Worm (Caenorhabditis elegans) whole organism, L1 larva: ENCODE results near the gene str-240.

Experiments
- C16A3.4 ChIP-seq: fragments of 150-350 bp; optimal IDR thresholded peaks from 2 replicates; lab custom pipeline; 2014; ENCODE audit warnings: missing biosample characterization, missing genetic modification characterization
- F16B12.6 ChIP-seq: fragments of 150-350 bp; optimal IDR thresholded peaks from 2 replicates; lab custom pipeline; 2014; ENCODE audit warnings: missing biosample characterization, missing genetic modification characterization
- aha-1 ChIP-seq: fragments of 150-350 bp; optimal IDR thresholded peaks from 2 replicates; lab custom pipeline; 2014; ENCODE audit warnings: missing biosample characterization, missing genetic modification characterization
- ceh-63 ChIP-seq: fragments of 200-800 bp; sonication (Bioruptor generic); optimal IDR thresholded peaks from 2 replicates; lab custom pipeline; 2018; ENCODE audit warnings: mild to moderate bottlenecking, missing genetic modification characterization, missing compliant biosample characterization
- ceh-82 ChIP-seq, 3 experiments: fragments of 150-350 bp in 1 of 3; sonication (generic microtip) in 2 of 3; optimal IDR thresholded peaks; 2 replicates each; lab custom pipeline; 2014 to 2017; ENCODE audit warnings: missing biosample characterization in 3 of 3, missing genetic modification characterization in 3 of 3
- ceh-88 ChIP-seq: fragments of 200-800 bp; sonication (Bioruptor generic); IDR thresholded peaks from 2 replicates; pipeline ENCODE4 v1.3.6; 2022; ENCODE audit warnings: missing genetic modification characterization, missing compliant biosample characterization
- ceh-90 ChIP-seq: sonication (generic microtip); optimal IDR thresholded peaks from 2 replicates; lab custom pipeline; 2016; ENCODE audit warnings: missing genetic modification characterization, missing compliant biosample characterization
- ces-1 ChIP-seq: fragments of 150-350 bp; optimal IDR thresholded peaks from 2 replicates; lab custom pipeline; 2014; ENCODE audit warnings: missing biosample characterization, missing genetic modification reagents, missing genetic modification characterization
- dsc-1 ChIP-seq: sonication (generic microtip); optimal IDR thresholded peaks from 2 replicates; lab custom pipeline; 2016; ENCODE audit warnings: mild to moderate bottlenecking, missing genetic modification characterization, missing compliant biosample characterization
- efl-1 ChIP-seq, 4 experiments: fragments of 150-350 bp; optimal IDR thresholded peaks in 3 of 4; peaks in 1 of 4; 1 replicate in 1 of 4; 2 replicates in 3 of 4; lab custom pipeline; 2014; ENCODE audit warnings: missing biosample characterization in 2 of 4, missing genetic modification characterization in 2 of 4, missing genetic modification reagents in 2 of 4
- efl-3 ChIP-seq: fragments of 200-800 bp; sonication (Bioruptor generic); optimal IDR thresholded peaks from 2 replicates; lab custom pipeline; 2018; ENCODE audit warnings: mild to moderate bottlenecking, missing genetic modification characterization, missing compliant biosample characterization
- egl-13 ChIP-seq: sonication (generic microtip); optimal IDR thresholded peaks from 2 replicates; lab custom pipeline; 2016; ENCODE audit warnings: missing genotype, missing genetic modification reagents, missing genetic modification characterization, missing compliant biosample characterization
- ets-5 ChIP-seq: fragments of 200-800 bp; sonication (Bioruptor generic); IDR thresholded peaks from 2 replicates; pipeline ENCODE4 v1.3.6; 2022; ENCODE audit warnings: missing genetic modification characterization, missing compliant biosample characterization
- fkh-10 ChIP-seq: sonication (generic microtip); optimal IDR thresholded peaks from 2 replicates; lab custom pipeline; 2017; ENCODE audit warnings: missing biosample characterization, missing genetic modification reagents, missing genetic modification characterization
- fkh-8 ChIP-seq: sonication (generic microtip); optimal IDR thresholded peaks from 2 replicates; lab custom pipeline; 2016; ENCODE audit warnings: mild to moderate bottlenecking, missing genetic modification characterization, missing compliant biosample characterization
- hlh-4 ChIP-seq: sonication (generic microtip); optimal IDR thresholded peaks from 2 replicates; lab custom pipeline; 2016; ENCODE audit warnings: mild to moderate bottlenecking, missing genetic modification characterization, missing compliant biosample characterization
- irx-1 ChIP-seq: sonication (generic microtip); optimal IDR thresholded peaks from 2 replicates; lab custom pipeline; 2016; ENCODE audit warnings: missing genetic modification characterization, missing compliant biosample characterization
- isw-1 ChIP-seq: fragments of 200-800 bp; sonication (Bioruptor generic); IDR thresholded peaks from 2 replicates; pipeline ENCODE4 v1.3.6; 2022; ENCODE audit warnings: missing genetic modification characterization, missing compliant biosample characterization
- lin-14 ChIP-seq: fragments of 200-800 bp; sonication (Bioruptor generic); optimal IDR thresholded peaks from 2 replicates; lab custom pipeline; 2018; ENCODE audit warnings: mild to moderate bottlenecking, missing genetic modification characterization, moderate library complexity, missing compliant biosample characterization
- lin-35 ChIP-seq, 2 experiments: fragments of 150-350 bp; optimal IDR thresholded peaks; 2 replicates each; lab custom pipeline; 2014; ENCODE audit warnings: missing biosample characterization in 2 of 2, missing genetic modification characterization in 2 of 2, missing genetic modification reagents in 2 of 2
- lsy-2 ChIP-seq, 2 experiments: fragments of 150-350 bp; optimal IDR thresholded peaks; 2 replicates each; lab custom pipeline; 2014; ENCODE audit warnings: missing biosample characterization in 2 of 2, missing genetic modification characterization in 2 of 2
- mef-2 ChIP-seq: fragments of 150-350 bp; optimal IDR thresholded peaks from 2 replicates; lab custom pipeline; 2014; ENCODE audit warnings: missing biosample characterization, missing genetic modification characterization
- mep-1 ChIP-seq: fragments of 150-350 bp; optimal IDR thresholded peaks from 2 replicates; lab custom pipeline; 2014; ENCODE audit warnings: missing biosample characterization, missing genetic modification characterization
- nhr-11 ChIP-seq: fragments of 150-350 bp; optimal IDR thresholded peaks from 2 replicates; lab custom pipeline; 2014; ENCODE audit warnings: missing biosample characterization, missing genetic modification characterization
- nhr-12 ChIP-seq: sonication (generic microtip); optimal IDR thresholded peaks from 2 replicates; lab custom pipeline; 2017; ENCODE audit warnings: missing biosample characterization, missing genetic modification characterization
- nhr-19 ChIP-seq: fragments of 200-800 bp; sonication (Bioruptor generic); conservative IDR thresholded peaks from 2 replicates; pipeline ENCODE4 v1.3.6; 2022; ENCODE audit warnings: missing genetic modification characterization, missing compliant biosample characterization
- nhr-20 ChIP-seq: sonication (generic microtip); optimal IDR thresholded peaks from 2 replicates; lab custom pipeline; 2016; ENCODE audit warnings: mild to moderate bottlenecking, missing genetic modification characterization, missing compliant biosample characterization
- nhr-47 ChIP-seq: sonication (generic microtip); optimal IDR thresholded peaks from 2 replicates; lab custom pipeline; 2016; ENCODE audit warnings: mild to moderate bottlenecking, missing genetic modification characterization, moderate library complexity, missing compliant biosample characterization
- nhr-71 ChIP-seq: sonication (generic microtip); optimal IDR thresholded peaks from 2 replicates; lab custom pipeline; 2016; ENCODE audit warnings: mild to moderate bottlenecking, missing genetic modification characterization, moderate library complexity, missing compliant biosample characterization
- nhr-77 ChIP-seq: fragments of 150-350 bp; optimal IDR thresholded peaks from 2 replicates; lab custom pipeline; 2014; ENCODE audit warnings: missing biosample characterization, missing genetic modification characterization
- nhr-90 ChIP-seq: sonication (generic microtip); optimal IDR thresholded peaks from 2 replicates; lab custom pipeline; 2016; ENCODE audit warnings: mild to moderate bottlenecking, missing genetic modification characterization, missing compliant biosample characterization; ENCODE audit not compliant: poor library complexity
- rnt-1 ChIP-seq: sonication (generic microtip); optimal IDR thresholded peaks from 2 replicates; lab custom pipeline; 2016; ENCODE audit warnings: mild to moderate bottlenecking, missing genetic modification characterization, moderate library complexity, missing compliant biosample characterization
- skn-1 ChIP-seq: fragments of 150-350 bp; optimal IDR thresholded peaks from 2 replicates; lab custom pipeline; 2014; ENCODE audit warnings: missing biosample characterization, missing genetic modification characterization
- snu-23 ChIP-seq: sonication (generic microtip); optimal IDR thresholded peaks from 2 replicates; lab custom pipeline; 2016; ENCODE audit warnings: missing genetic modification characterization, missing compliant biosample characterization
- sox-4 ChIP-seq: sonication (generic microtip); optimal IDR thresholded peaks from 2 replicates; lab custom pipeline; 2016; ENCODE audit warnings: missing genetic modification characterization, missing compliant biosample characterization
- sptf-1 ChIP-seq: fragments of 150-350 bp; optimal IDR thresholded peaks from 2 replicates; lab custom pipeline; 2014; ENCODE audit warnings: missing biosample characterization, missing genetic modification characterization
- sup-37 ChIP-seq: fragments of 200-800 bp; sonication (Bioruptor generic); optimal IDR thresholded peaks from 2 replicates; lab custom pipeline; 2018; ENCODE audit warnings: mild to moderate bottlenecking, missing genetic modification characterization, missing compliant biosample characterization
- swsn-7 ChIP-seq: sonication (generic microtip); optimal IDR thresholded peaks from 2 replicates; lab custom pipeline; 2016; ENCODE audit warnings: missing genetic modification characterization, missing compliant biosample characterization
- tbx-2 ChIP-seq: sonication (generic microtip); optimal IDR thresholded peaks from 2 replicates; lab custom pipeline; 2016; ENCODE audit warnings: missing genetic modification characterization, missing compliant biosample characterization
- unc-130 ChIP-seq: fragments of 150-350 bp; optimal IDR thresholded peaks from 2 replicates; lab custom pipeline; 2017; ENCODE audit warnings: missing biosample characterization, missing genetic modification characterization, inconsistent platforms
- unc-86 ChIP-seq: sonication (generic microtip); optimal IDR thresholded peaks from 2 replicates; lab custom pipeline; 2016; ENCODE audit warnings: missing genetic modification characterization, missing compliant biosample characterization
- vab-15 ChIP-seq: sonication (generic microtip); optimal IDR thresholded peaks from 2 replicates; lab custom pipeline; 2017; ENCODE audit warnings: missing genotype, mild to moderate bottlenecking, missing genetic modification characterization, missing compliant biosample characterization
- xbp-1 ChIP-seq: sonication (generic microtip); optimal IDR thresholded peaks from 2 replicates; lab custom pipeline; 2016; ENCODE audit warnings: missing genetic modification characterization, missing compliant biosample characterization
- zip-4 ChIP-seq: fragments of 200-800 bp; sonication (Bioruptor generic); optimal IDR thresholded peaks from 2 replicates; lab custom pipeline; 2018; ENCODE audit warnings: mild to moderate bottlenecking, missing genetic modification characterization, moderate library complexity, missing compliant biosample characterization
- ztf-11 ChIP-seq, 2 experiments: sonication (generic microtip); optimal IDR thresholded peaks; 2 replicates each; lab custom pipeline; 2016 to 2017; ENCODE audit warnings: missing genetic modification characterization in 2 of 2, missing biosample characterization in 1 of 2, missing compliant biosample characterization in 1 of 2

str-240 gene

ce11 chrV:1487262-1487661 is 34.5 kb downstream of the str-240 start:
- TF ChIP-seq F16B12.6 (tag; lab: Kevin White, UChicago) (no peak), sox-4 (tag; lab: Kevin White, UChicago) (peak; percentile 2), sup-37 (no peak), dsc-1 (tag; lab: Kevin White, UChicago) (peak; percentile 70), fkh-8 (tag; lab: Kevin White, UChicago) (peak; percentile 85), ceh-90 (tag; lab: Kevin White, UChicago) (no peak), nhr-90 (tag; lab: Kevin White, UChicago) (no peak), lin-14 (GFP tag; lab: Kevin White, UChicago) (peak; percentile 30), ets-5 (GFP tag; lab: Robert Waterston, UW) (no peak), hlh-4 (tag; lab: Kevin White, UChicago) (peak; percentile 53), fkh-10 (GFP tag; lab: Kevin White, UChicago) (no peak), nhr-71 (tag; lab: Kevin White, UChicago) (peak; percentile 48), nhr-47 (tag; lab: Kevin White, UChicago) (peak; percentile 30), nhr-12 (tag; lab: Kevin White, UChicago) (no peak)

DNA sequence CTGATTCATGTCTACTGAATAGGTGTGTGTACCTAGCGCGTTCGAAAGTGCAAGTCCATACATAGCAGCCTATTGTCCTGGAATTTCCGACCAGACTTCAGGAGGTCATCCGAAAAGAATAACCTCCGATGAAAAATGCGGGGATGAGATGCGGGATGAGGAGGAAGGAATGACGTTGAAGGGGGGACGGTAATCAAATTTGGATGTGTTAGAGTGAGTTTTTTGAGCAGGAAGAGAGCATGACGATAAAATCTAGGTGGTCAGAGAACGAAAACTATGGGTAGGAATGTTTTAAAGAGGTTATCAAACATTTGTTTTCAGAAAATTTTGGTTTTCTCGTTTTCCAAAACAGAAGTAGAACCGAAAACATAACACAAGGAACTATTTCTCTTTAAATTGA is 35.7 kb downstream of the str-240 start:
- TF ChIP-seq unc-86 (tag; lab: Kevin White, UChicago), result no peak
- peak; percentile 76 for TF ChIP-seq ces-1 (GFP tag; lab: Kevin White, UChicago)
- TF ChIP-seq lin-14 (GFP tag; lab: Kevin White, UChicago), result peak; percentile 84
- TF ChIP-seq fkh-10 (GFP tag; lab: Kevin White, UChicago), result peak; percentile 94

ce11 chrV:1481742-1482141 is 40.0 kb downstream of the str-240 start, which contains the start of gene C38C3.4:
Gene C38C3.4, plus strand, starts transcription at chrV:1482042.
- TF ChIP-seq nhr-77 (tag; lab: Kevin White, UChicago) (no peak), ceh-82 (tag; optimal IDR thresholded peaks at IDR 0.05; lab: Kevin White, UChicago) (no peak), ceh-90 (tag; lab: Kevin White, UChicago) (no peak), vab-15 (tag; lab: Kevin White, UChicago) (no peak), skn-1 (no peak), efl-3 (no peak), isw-1 (GFP tag; lab: Robert Waterston, UW) (no peak), ceh-88 (GFP tag; lab: Robert Waterston, UW) (no peak), ztf-11 (tag; optimal IDR thresholded peaks at IDR 0.05; lab: Kevin White, UChicago) (no peak), zip-4 (GFP tag; lab: Kevin White, UChicago) (no peak), aha-1 (tag; lab: Kevin White, UChicago) (no peak), dsc-1 (tag; lab: Kevin White, UChicago) (no peak), sptf-1 (tag; lab: Kevin White, UChicago) (no peak), ceh-63 (GFP tag; lab: Kevin White, UChicago) (no peak), lin-35 (GFP tag; optimal IDR thresholded peaks at IDR 0.05; lab: Kevin White, UChicago) (no peak), ces-1 (GFP tag; lab: Kevin White, UChicago) (no peak), rnt-1 (tag; lab: Kevin White, UChicago) (no peak), xbp-1 (tag; lab: Kevin White, UChicago) (no peak), mef-2 (tag; lab: Kevin White, UChicago) (no peak), swsn-7 (tag; lab: Kevin White, UChicago) (no peak)

- peak; percentile 11 for TF ChIP-seq irx-1 (tag; lab: Kevin White, UChicago)
- TF ChIP-seq efl-1 (optimal IDR thresholded peaks at IDR 0.05; lab: Kevin White, UChicago), result peak in 1 of 2 experiments; percentile 29
- TF ChIP-seq efl-1 (GFP tag; optimal IDR thresholded peaks at IDR 0.05 in 1 of 2; lab: Kevin White, UChicago), result peak in 1 of 2 experiments; percentile 83
- no peak for TF ChIP-seq xbp-1 (tag; lab: Kevin White, UChicago)
- TF ChIP-seq mep-1 (tag; lab: Kevin White, UChicago), result peak; percentile 5
- TF ChIP-seq lsy-2 (tag; optimal IDR thresholded peaks at IDR 0.05; lab: Kevin White, UChicago), result peak in 1 of 2 experiments; percentile 52
- peak; percentile 58 for TF ChIP-seq unc-130 (tag; lab: Kevin White, UChicago)
- peak; percentile 88 for TF ChIP-seq nhr-71 (tag; lab: Kevin White, UChicago)
- peak; percentile 37 for TF ChIP-seq tbx-2
- TF ChIP-seq nhr-19 (GFP tag; lab: Robert Waterston, UW), result peak; percentile 74
- TF ChIP-seq mef-2 (tag; lab: Kevin White, UChicago), result peak; percentile 26
- no peak for TF ChIP-seq ceh-90 (tag; lab: Kevin White, UChicago)
- TF ChIP-seq swsn-7 (tag; lab: Kevin White, UChicago), result peak; percentile 31
- peak; percentile 58 for TF ChIP-seq nhr-20 (tag; lab: Kevin White, UChicago)
- no peak for TF ChIP-seq ces-1 (GFP tag; lab: Kevin White, UChicago)
- no peak for TF ChIP-seq egl-13 (tag; lab: Kevin White, UChicago)
- peak; percentile 83 for TF ChIP-seq rnt-1 (tag; lab: Kevin White, UChicago)
- no peak for TF ChIP-seq isw-1 (GFP tag; lab: Robert Waterston, UW)
- no peak for TF ChIP-seq nhr-11 (tag; lab: Kevin White, UChicago)
- peak; percentile 41 for TF ChIP-seq snu-23 (GFP tag; lab: Kevin White, UChicago)
- TF ChIP-seq C16A3.4 (tag; lab: Kevin White, UChicago), result no peak
- no peak for TF ChIP-seq nhr-77 (tag; lab: Kevin White, UChicago)
These were observed 40.9 kb downstream of the str-240 start for ce11 chrV:1480841-1481240.
